Worm (Caenorhabditis elegans): ENCODE measurements around the gene C38D4.7.

DNA sequence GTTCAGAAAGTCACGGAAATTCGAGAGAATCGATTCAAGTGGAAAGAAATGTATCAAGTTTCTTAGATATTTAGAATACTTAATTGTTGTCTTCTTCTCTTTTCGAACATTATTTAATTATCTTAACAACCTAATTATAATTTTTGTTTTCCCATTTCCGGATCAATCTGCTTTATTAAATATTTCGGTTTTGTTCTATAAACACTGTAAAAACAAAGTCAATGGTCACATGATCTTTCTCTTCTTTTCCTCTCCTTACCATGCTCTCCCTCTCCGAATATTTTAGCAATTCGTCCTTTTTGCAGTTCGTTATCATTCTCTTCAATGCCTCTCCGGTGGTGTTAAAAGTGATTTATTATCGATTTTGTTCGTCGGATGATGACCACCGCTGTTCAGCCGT lies 14.6 kb downstream of the C38D4.7 start, which contains the start of gene tag-325:
- TF ChIP-seq blmp-1 (tag; optimal IDR thresholded peaks at IDR 0.05) (no peak), lsy-2 (tag; optimal IDR thresholded peaks at IDR 0.05) (no peak), zip-8 (tag; optimal IDR thresholded peaks at IDR 0.05) (no peak), elt-3 (tag; optimal IDR thresholded peaks at IDR 0.05) (no peak), elt-1 (tag; optimal IDR thresholded peaks at IDR 0.05; ENCODE audit: borderline replicate concordance, insufficient read depth) (no peak), snpc-4 (tag; optimal IDR thresholded peaks at IDR 0.05) (no peak), unc-62 (GFP tag; optimal IDR thresholded peaks at IDR 0.05) (no peak), nhr-237 (tag; optimal IDR thresholded peaks at IDR 0.05) (no peak), ceh-39 (tag; optimal IDR thresholded peaks at IDR 0.05) (no peak), ces-1 (GFP tag; optimal IDR thresholded peaks at IDR 0.05) (no peak), M03D4.4 (tag; optimal IDR thresholded peaks at IDR 0.05) (no peak), unc-39 (tag; optimal IDR thresholded peaks at IDR 0.05) (no peak), cnd-1 (tag; optimal IDR thresholded peaks at IDR 0.05) (no peak), flh-1 (GFP tag; optimal IDR thresholded peaks at IDR 0.05) (no peak)
